Worm (Caenorhabditis elegans) whole organism, young adult: ENCODE data around the gene T14G12.11.
A peak's percentile ranks its signal among the peaks of the same experiment; 100 is the strongest.

ENCODE experiments used
- B0019.2 ChIP-seq: fragments of 200-800 bp; sonication (Bioruptor generic); conservative IDR thresholded peaks from 2 replicates; pipeline ENCODE4 v1.3.6; 2022; ENCODE audit warnings: missing genetic modification reagents, missing genetic modification characterization, missing compliant biosample characterization
- F33H1.4 ChIP-seq: fragments of 200-800 bp; sonication (Bioruptor generic); IDR thresholded peaks from 2 replicates; pipeline ENCODE4 v1.3.6; 2022; ENCODE audit warnings: missing genetic modification reagents, missing genetic modification characterization, missing compliant biosample characterization
- F55B11.4 ChIP-seq: sonication (generic microtip); optimal IDR thresholded peaks from 2 replicates; lab custom pipeline; 2016; ENCODE audit warnings: missing compliant biosample characterization, missing genetic modification characterization, borderline replicate concordance; ENCODE audit not compliant: insufficient read depth
- F57A8.1 ChIP-seq: fragments of 200-800 bp; sonication (Bioruptor generic); optimal IDR thresholded peaks from 2 replicates; lab custom pipeline; 2018; ENCODE audit warnings: mild to moderate bottlenecking, missing genetic modification characterization, moderate library complexity, missing compliant biosample characterization
- Y53F4B.3 ChIP-seq: fragments of 200-800 bp; sonication (Bioruptor generic); IDR thresholded peaks from 2 replicates; pipeline ENCODE4 v1.3.6; 2022; ENCODE audit warnings: missing genetic modification reagents, missing genetic modification characterization, missing compliant biosample characterization
- Y53G8AR.9 ChIP-seq: fragments of 200-800 bp; sonication (Bioruptor generic); conservative IDR thresholded peaks from 2 replicates; pipeline ENCODE4 v1.3.6; 2022; ENCODE audit warnings: missing genetic modification reagents, missing genetic modification characterization, missing compliant biosample characterization
- Y67H2A.10 ChIP-seq: fragments of 200-800 bp; sonication (Bioruptor generic); conservative IDR thresholded peaks from 2 replicates; pipeline ENCODE4 v1.3.6; 2022; ENCODE audit warnings: missing genetic modification reagents, missing genetic modification characterization, missing compliant biosample characterization
- Y79H2A.3 ChIP-seq: fragments of 200-800 bp; sonication (Bioruptor generic); conservative IDR thresholded peaks from 2 replicates; pipeline ENCODE4 v1.3.6; 2022; ENCODE audit warnings: missing genetic modification reagents, missing genetic modification characterization, missing compliant biosample characterization
- Y95B8A.8 ChIP-seq: fragments of 200-800 bp; sonication (Bioruptor generic); IDR thresholded peaks from 2 replicates; pipeline ENCODE4 v1.3.6; 2022; ENCODE audit warnings: missing genetic modification reagents, missing genetic modification characterization, missing compliant biosample characterization
- ama-1 ChIP-seq, 3 experiments: fragments of 150-350 bp in 1 of 3; sonication (generic microtip) in 2 of 3; optimal IDR thresholded peaks; 2 replicates each; lab custom pipeline; 2014 to 2018; ENCODE audit warnings: missing biosample characterization in 2 of 3, missing genetic modification characterization in 2 of 3, missing genetic modification reagents in 2 of 3
- aptf-2 ChIP-seq: fragments of 200-800 bp; sonication (Bioruptor generic); conservative IDR thresholded peaks from 2 replicates; pipeline ENCODE4 v1.3.6; 2022; ENCODE audit warnings: missing genetic modification reagents, missing genetic modification characterization, missing compliant biosample characterization
- ccch-3 ChIP-seq: fragments of 200-800 bp; sonication (Bioruptor generic); optimal IDR thresholded peaks from 2 replicates; lab custom pipeline; 2018; ENCODE audit warnings: mild to moderate bottlenecking, missing genetic modification characterization, missing compliant biosample characterization
- cebp-2 ChIP-seq: fragments of 200-800 bp; sonication (Bioruptor generic); IDR thresholded peaks from 2 replicates; pipeline ENCODE4 v1.3.6; 2022; ENCODE audit warnings: missing genetic modification characterization, missing compliant biosample characterization
- ceh-58 ChIP-seq: fragments of 200-800 bp; sonication (Bioruptor generic); IDR thresholded peaks from 2 replicates; pipeline ENCODE4 v1.3.6; 2022; ENCODE audit warnings: missing genetic modification characterization, missing compliant biosample characterization
- egl-18 ChIP-seq: fragments of 200-800 bp; sonication (Bioruptor generic); IDR thresholded peaks from 2 replicates; pipeline ENCODE4 v1.3.6; 2022; ENCODE audit warnings: missing genetic modification reagents, missing genetic modification characterization, missing compliant biosample characterization
- egl-44 ChIP-seq: fragments of 200-800 bp; sonication (Bioruptor generic); IDR thresholded peaks from 2 replicates; pipeline ENCODE4 v1.3.6; 2022; ENCODE audit warnings: missing genetic modification reagents, missing genetic modification characterization, missing compliant biosample characterization
- ekl-4 ChIP-seq: fragments of 200-800 bp; sonication (Bioruptor generic); IDR thresholded peaks from 2 replicates; pipeline ENCODE4 v1.3.6; 2022; ENCODE audit warnings: missing genetic modification reagents, missing genetic modification characterization, missing compliant biosample characterization
- ets-4 ChIP-seq: fragments of 200-800 bp; sonication (Bioruptor generic); optimal IDR thresholded peaks from 2 replicates; lab custom pipeline; 2018; ENCODE audit warnings: mild to moderate bottlenecking, missing genetic modification characterization, missing compliant biosample characterization
- hlh-26 ChIP-seq: fragments of 200-800 bp; sonication (Bioruptor generic); conservative IDR thresholded peaks from 2 replicates; pipeline ENCODE4 v1.3.6; 2022; ENCODE audit warnings: missing genetic modification reagents, missing genetic modification characterization, missing compliant biosample characterization
- hmg-1.2 ChIP-seq: fragments of 200-800 bp; sonication (Bioruptor generic); IDR thresholded peaks from 2 replicates; pipeline ENCODE4 v1.3.6; 2022; ENCODE audit warnings: missing genetic modification reagents, missing genetic modification characterization, missing compliant biosample characterization
- let-607 ChIP-seq, 2 experiments: fragments of 200-800 bp in 1 of 2; sonication (Bioruptor generic) in 1 of 2; sonication (generic microtip) in 1 of 2; optimal IDR thresholded peaks; 2 replicates each; lab custom pipeline; 2016 to 2018; ENCODE audit warnings: mild to moderate bottlenecking in 2 of 2, missing compliant biosample characterization in 2 of 2, missing genetic modification characterization in 2 of 2, moderate library complexity in 2 of 2, missing genotype in 1 of 2
- lin-40 ChIP-seq: sonication (generic microtip); optimal IDR thresholded peaks from 2 replicates; lab custom pipeline; 2016; ENCODE audit warnings: missing genetic modification characterization, mild to moderate bottlenecking, missing compliant biosample characterization, missing genotype, missing genetic modification reagents
- madf-3 ChIP-seq: fragments of 200-800 bp; sonication (Bioruptor generic); IDR thresholded peaks from 2 replicates; pipeline ENCODE4 v1.3.6; 2022; ENCODE audit warnings: missing genetic modification reagents, missing genetic modification characterization, missing compliant biosample characterization
- madf-8 ChIP-seq: fragments of 200-800 bp; sonication (Bioruptor generic); conservative IDR thresholded peaks from 2 replicates; pipeline ENCODE4 v1.3.6; 2022; ENCODE audit warnings: missing genetic modification reagents, missing genetic modification characterization, missing compliant biosample characterization
- pbrm-1 ChIP-seq: fragments of 200-800 bp; sonication (Bioruptor generic); IDR thresholded peaks from 2 replicates; pipeline ENCODE4 v1.3.6; 2022; ENCODE audit warnings: missing genetic modification reagents, missing genetic modification characterization, missing compliant biosample characterization
- rec-8 ChIP-seq, 2 experiments: sonication (generic microtip); optimal IDR thresholded peaks; 2 replicates each; lab custom pipeline; 2016; ENCODE audit warnings: mild to moderate bottlenecking in 2 of 2, missing genetic modification characterization in 2 of 2, missing genetic modification reagents in 2 of 2, missing genotype in 2 of 2, missing biosample characterization in 1 of 2, missing compliant biosample characterization in 1 of 2, moderate library complexity in 1 of 2
- repo-1 ChIP-seq: sonication (generic microtip); optimal IDR thresholded peaks from 2 replicates; lab custom pipeline; 2017; ENCODE audit warnings: mild to moderate bottlenecking, missing genetic modification characterization, missing compliant biosample characterization
- sea-2 ChIP-seq: fragments of 200-800 bp; sonication (Bioruptor generic); IDR thresholded peaks from 2 replicates; pipeline ENCODE4 v1.3.6; 2022; ENCODE audit warnings: missing genetic modification characterization, missing compliant biosample characterization
- snpc-4 ChIP-seq, 5 experiments: fragments of 150-350 bp in 1 of 5; sonication (generic microtip) in 4 of 5; optimal IDR thresholded peaks; 2 replicates each; lab custom pipeline; 2014 to 2018; ENCODE audit warnings: missing genetic modification characterization in 5 of 5, missing biosample characterization in 3 of 5, antibody characterized with exemption in 2 of 5, mild to moderate bottlenecking in 2 of 5, missing compliant biosample characterization in 2 of 5, missing genotype in 2 of 5, moderate library complexity in 2 of 5, missing genetic modification reagents in 1 of 5
- somi-1 ChIP-seq: fragments of 200-800 bp; sonication (Bioruptor generic); optimal IDR thresholded peaks from 2 replicates; lab custom pipeline; 2018; ENCODE audit warnings: mild to moderate bottlenecking, missing genetic modification characterization, missing compliant biosample characterization
- tbx-9 ChIP-seq: sonication (generic microtip); optimal IDR thresholded peaks from 2 replicates; lab custom pipeline; 2016; ENCODE audit warnings: borderline replicate concordance, missing genetic modification characterization, inconsistent platforms, missing compliant biosample characterization
- unc-130 ChIP-seq: sonication (generic microtip); optimal IDR thresholded peaks from 2 replicates; lab custom pipeline; 2016; ENCODE audit warnings: missing genetic modification reagents, missing genetic modification characterization, missing compliant biosample characterization
- xnd-1 ChIP-seq: sonication (generic microtip); optimal IDR thresholded peaks from 2 replicates; lab custom pipeline; 2016; ENCODE audit warnings: missing genotype, missing genetic modification reagents, missing genetic modification characterization, missing compliant biosample characterization
- ztf-18 ChIP-seq: sonication (generic microtip); optimal IDR thresholded peaks from 2 replicates; lab custom pipeline; 2016; ENCODE audit warnings: missing genotype, mild to moderate bottlenecking, missing genetic modification characterization, missing compliant biosample characterization
- ztf-25 ChIP-seq: fragments of 200-800 bp; sonication (Bioruptor generic); IDR thresholded peaks from 2 replicates; pipeline ENCODE4 v1.3.6; 2022; ENCODE audit warnings: missing genetic modification reagents, missing genetic modification characterization, missing compliant biosample characterization
- ztf-26 ChIP-seq: sonication (generic microtip); optimal IDR thresholded peaks from 2 replicates; lab custom pipeline; 2017; ENCODE audit warnings: missing genetic modification characterization, missing compliant biosample characterization
- ztf-28 ChIP-seq: fragments of 200-800 bp; sonication (Bioruptor generic); IDR thresholded peaks from 2 replicates; pipeline ENCODE4 v1.3.6; 2022; ENCODE audit warnings: missing genetic modification reagents, missing genetic modification characterization, missing compliant biosample characterization

T14G12.11 gene

DNA sequence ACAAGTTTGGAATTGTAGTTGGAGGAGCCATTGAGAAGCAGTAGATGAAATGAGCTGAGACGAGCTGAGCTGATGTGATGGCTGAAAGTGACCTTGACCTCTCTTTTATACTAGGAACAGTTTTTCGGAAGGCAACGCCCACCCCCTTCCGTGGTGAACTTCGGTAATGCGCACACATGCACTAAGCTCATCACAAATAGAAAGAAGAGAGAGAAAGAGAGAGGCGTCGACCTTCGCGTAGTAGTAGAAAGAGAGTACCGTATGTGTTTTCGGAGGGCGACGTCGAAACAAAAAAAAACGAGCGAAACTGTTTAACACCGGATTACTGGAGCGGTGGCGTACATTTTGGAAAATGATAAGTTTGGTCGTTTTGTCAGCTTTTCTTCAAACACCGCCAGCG is 18.7 kb upstream of the T14G12.11 start, which contains the start of gene marg-1:
Gene marg-1, minus strand, starts transcription at position 101 of the 400 bp plus-strand sequence.
- TF ChIP-seq F57A8.1 (GFP tag; lab: Kevin White, UChicago), result no peak
- TF ChIP-seq ztf-18, result no peak
- no peak for TF ChIP-seq hmg-1.2
- TF ChIP-seq ztf-26 (tag; lab: Kevin White, UChicago), result no peak
- no peak for TF ChIP-seq xnd-1
- no peak for TF ChIP-seq egl-18 (GFP tag; lab: Robert Waterston, UW)
- TF ChIP-seq Y79H2A.3 (GFP tag; lab: Robert Waterston, UW), result no peak
- no peak for TF ChIP-seq repo-1 (tag; lab: Kevin White, UChicago)
- no peak for TF ChIP-seq aptf-2 (GFP tag; lab: Robert Waterston, UW)
- no peak for TF ChIP-seq tbx-9 (tag; lab: Kevin White, UChicago)
- no peak for TF ChIP-seq rec-8 (tag; optimal IDR thresholded peaks at IDR 0.05; lab: Kevin White, UChicago)
- no peak for TF ChIP-seq Y53F4B.3
- no peak for TF ChIP-seq unc-130 (GFP tag; lab: Kevin White, UChicago)
- no peak for TF ChIP-seq Y53G8AR.9 (GFP tag; lab: Robert Waterston, UW)
- no peak for TF ChIP-seq ekl-4 (GFP tag; lab: Robert Waterston, UW)
- TF ChIP-seq cebp-2, result no peak
- TF ChIP-seq ztf-28 (GFP tag; lab: Robert Waterston, UW), result no peak
- no peak for TF ChIP-seq snpc-4 (GFP tag; optimal IDR thresholded peaks at IDR 0.05; lab: Kevin White, UChicago)
- no peak for TF ChIP-seq snpc-4 (tag; optimal IDR thresholded peaks at IDR 0.05; lab: Kevin White, UChicago)
- TF ChIP-seq lin-40 (tag; lab: Kevin White, UChicago), result no peak
- TF ChIP-seq sea-2 (GFP tag; lab: Robert Waterston, UW), result no peak

DNA sequence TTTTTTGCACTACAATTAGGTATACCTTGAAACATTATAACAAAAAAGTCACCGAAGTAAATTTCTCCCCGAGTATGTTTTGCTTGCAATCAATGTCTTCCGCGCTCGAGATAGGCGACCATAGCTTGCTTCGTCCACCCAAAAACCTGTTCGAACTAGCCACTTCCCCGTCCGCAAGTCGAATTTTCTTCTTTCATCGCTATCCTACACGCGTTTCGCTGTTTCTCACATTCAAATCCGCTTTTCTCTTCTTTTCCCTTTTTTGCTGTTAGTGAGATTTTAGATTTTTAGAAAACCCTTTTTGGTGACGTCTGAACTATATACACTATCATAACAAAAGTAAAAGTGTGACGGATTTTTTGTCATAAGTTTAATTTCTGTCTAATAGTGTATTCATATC is 10.9 kb upstream of the T14G12.11 start:
- TF ChIP-seq tbx-9 (tag; lab: Kevin White, UChicago) (no peak), Y95B8A.8 (GFP tag; lab: Robert Waterston, UW) (no peak), ccch-3 (GFP tag; lab: Kevin White, UChicago) (no peak), ztf-26 (tag; lab: Kevin White, UChicago) (no peak), B0019.2 (GFP tag; lab: Robert Waterston, UW) (no peak), madf-8 (no peak), egl-44 (GFP tag; lab: Robert Waterston, UW) (no peak)

DNA sequence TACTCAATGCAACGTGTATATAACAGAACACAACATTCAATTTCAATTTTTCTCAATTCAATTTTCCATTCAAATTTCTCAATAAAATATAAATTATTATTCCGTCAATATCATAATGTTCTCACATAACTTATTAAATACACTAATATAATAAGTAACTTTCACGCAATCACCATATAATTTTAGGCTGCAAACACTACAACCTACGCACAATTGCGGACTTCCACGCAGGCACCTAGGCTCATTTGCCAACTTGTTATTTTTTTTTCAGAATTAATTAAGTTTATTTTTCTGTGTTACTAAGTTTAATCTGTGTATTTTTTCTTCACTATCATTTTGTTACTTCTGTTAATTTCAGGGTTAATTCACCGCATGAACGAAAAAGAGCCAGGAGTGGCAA is 10.1 kb upstream of the T14G12.11 start, which contains the start of gene F47B7.2:
Gene F47B7.2, plus strand, starts transcription at position 358 of the 400 bp plus-strand sequence.
- TF ChIP-seq Y67H2A.10 (no peak), let-607 (tag; optimal IDR thresholded peaks at IDR 0.05; lab: Kevin White, UChicago) (peak; percentile 85 to 91)

DNA sequence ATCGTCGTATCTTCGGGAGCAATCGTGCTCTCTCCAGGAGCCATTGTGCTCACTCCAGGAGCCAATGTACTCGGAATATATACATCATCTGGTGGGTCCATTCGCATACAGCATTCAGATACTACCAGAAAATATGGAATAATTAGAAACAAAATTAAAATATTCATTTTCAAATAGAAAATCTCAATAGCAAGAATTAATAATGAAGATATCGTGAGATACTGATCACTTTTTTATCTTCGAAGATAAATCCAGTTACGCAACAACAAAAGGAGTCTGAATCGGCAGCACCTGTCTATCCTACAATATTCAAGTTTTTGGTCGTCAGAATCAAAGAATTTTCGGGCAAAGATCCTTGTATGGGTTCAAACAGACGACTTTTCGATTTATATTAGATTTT is 6.4 kb upstream of the T14G12.11 start, which contains the start of gene F47B7.5:
Gene F47B7.5, minus strand, starts transcription at position 101 of the 400 bp plus-strand sequence.
- TF ChIP-seq ama-1 (optimal IDR thresholded peaks at IDR 0.05; lab: Kevin White, UChicago) (no peak), ama-1 (GFP tag; optimal IDR thresholded peaks at IDR 0.05; lab: Kevin White, UChicago) (no peak), ztf-28 (GFP tag; lab: Robert Waterston, UW) (no peak), somi-1 (GFP tag; lab: Kevin White, UChicago) (no peak), ztf-25 (GFP tag; lab: Robert Waterston, UW) (no peak)

DNA sequence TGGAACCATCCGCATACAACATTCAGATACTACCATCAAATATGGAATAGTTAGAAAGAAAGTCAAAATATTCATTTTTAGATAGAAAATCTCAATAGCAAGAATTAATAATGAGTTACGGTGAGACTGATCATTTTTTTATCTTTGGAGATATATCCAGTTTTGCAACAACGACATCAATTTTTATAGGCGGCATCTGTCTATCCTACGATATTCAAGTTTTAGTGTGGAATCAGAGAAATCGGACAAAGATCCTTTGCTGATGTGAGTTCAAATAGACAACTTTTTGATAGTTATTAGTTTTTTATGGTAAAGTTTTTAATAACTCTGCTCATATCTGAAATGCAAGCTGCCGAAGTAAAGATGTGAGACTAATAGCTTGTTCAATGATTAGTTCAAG is 4.2 kb upstream of the T14G12.11 start, which contains the start of gene F47B7.4:
Gene F47B7.4, minus strand, starts transcription at position 101 of the 400 bp plus-strand sequence.
- no peak for TF ChIP-seq F33H1.4
- TF ChIP-seq F55B11.4 (tag; lab: Kevin White, UChicago), result no peak
- no peak for TF ChIP-seq rec-8 (tag; optimal IDR thresholded peaks at IDR 0.05; lab: Kevin White, UChicago)
- TF ChIP-seq ets-4 (GFP tag; lab: Kevin White, UChicago), result no peak
- no peak for TF ChIP-seq pbrm-1
- no peak for TF ChIP-seq ceh-58 (GFP tag; lab: Robert Waterston, UW)
- TF ChIP-seq hlh-26 (GFP tag; lab: Robert Waterston, UW), result no peak
- TF ChIP-seq madf-3 (GFP tag; lab: Robert Waterston, UW), result no peak
